Worm (Caenorhabditis elegans) whole organism, L1 larva: Measurements from ENCODE around the gene pie-1.

ENCODE experiments used
- F16B12.6 ChIP-seq: fragments of 150-350 bp; optimal IDR thresholded peaks from 2 replicates; lab custom pipeline; 2014; ENCODE audit warnings: missing biosample characterization, missing genetic modification characterization
- aha-1 ChIP-seq: fragments of 150-350 bp; optimal IDR thresholded peaks from 2 replicates; lab custom pipeline; 2014; ENCODE audit warnings: missing biosample characterization, missing genetic modification characterization
- blmp-1 ChIP-seq: fragments of 150-350 bp; optimal IDR thresholded peaks from 2 replicates; lab custom pipeline; 2014; ENCODE audit warnings: missing biosample characterization, missing genetic modification characterization
- ceh-63 ChIP-seq: fragments of 200-800 bp; sonication (Bioruptor generic); optimal IDR thresholded peaks from 2 replicates; lab custom pipeline; 2018; ENCODE audit warnings: mild to moderate bottlenecking, missing genetic modification characterization, missing compliant biosample characterization
- ceh-82 ChIP-seq, 3 experiments: fragments of 150-350 bp in 1 of 3; sonication (generic microtip) in 2 of 3; optimal IDR thresholded peaks; 2 replicates each; lab custom pipeline; 2014 to 2017; ENCODE audit warnings: missing biosample characterization in 3 of 3, missing genetic modification characterization in 3 of 3
- dpl-1 ChIP-seq, 3 experiments: fragments of 150-350 bp in 2 of 3; sonication (generic microtip) in 1 of 3; optimal IDR thresholded peaks; 2 replicates each; lab custom pipeline; 2014 to 2017; ENCODE audit warnings: missing biosample characterization in 3 of 3, missing genetic modification characterization in 3 of 3, missing genetic modification reagents in 3 of 3
- dsc-1 ChIP-seq: sonication (generic microtip); optimal IDR thresholded peaks from 2 replicates; lab custom pipeline; 2016; ENCODE audit warnings: mild to moderate bottlenecking, missing genetic modification characterization, missing compliant biosample characterization
- efl-1 ChIP-seq, 4 experiments: fragments of 150-350 bp; optimal IDR thresholded peaks in 3 of 4; peaks in 1 of 4; 1 replicate in 1 of 4; 2 replicates in 3 of 4; lab custom pipeline; 2014; ENCODE audit warnings: missing biosample characterization in 2 of 4, missing genetic modification characterization in 2 of 4, missing genetic modification reagents in 2 of 4
- fkh-10 ChIP-seq: sonication (generic microtip); optimal IDR thresholded peaks from 2 replicates; lab custom pipeline; 2017; ENCODE audit warnings: missing biosample characterization, missing genetic modification reagents, missing genetic modification characterization
- fkh-8 ChIP-seq: sonication (generic microtip); optimal IDR thresholded peaks from 2 replicates; lab custom pipeline; 2016; ENCODE audit warnings: mild to moderate bottlenecking, missing genetic modification characterization, missing compliant biosample characterization
- lin-14 ChIP-seq: fragments of 200-800 bp; sonication (Bioruptor generic); optimal IDR thresholded peaks from 2 replicates; lab custom pipeline; 2018; ENCODE audit warnings: mild to moderate bottlenecking, missing genetic modification characterization, moderate library complexity, missing compliant biosample characterization
- lin-35 ChIP-seq, 2 experiments: fragments of 150-350 bp; optimal IDR thresholded peaks; 2 replicates each; lab custom pipeline; 2014; ENCODE audit warnings: missing biosample characterization in 2 of 2, missing genetic modification characterization in 2 of 2, missing genetic modification reagents in 2 of 2
- lsy-2 ChIP-seq, 2 experiments: fragments of 150-350 bp; optimal IDR thresholded peaks; 2 replicates each; lab custom pipeline; 2014; ENCODE audit warnings: missing biosample characterization in 2 of 2, missing genetic modification characterization in 2 of 2
- mdl-1 ChIP-seq, 2 experiments: fragments of 150-350 bp; optimal IDR thresholded peaks; 2 replicates each; lab custom pipeline; 2014 to 2017; ENCODE audit warnings: missing biosample characterization in 2 of 2, missing genetic modification characterization in 2 of 2, inconsistent platforms in 1 of 2
- mep-1 ChIP-seq: fragments of 150-350 bp; optimal IDR thresholded peaks from 2 replicates; lab custom pipeline; 2014; ENCODE audit warnings: missing biosample characterization, missing genetic modification characterization
- nhr-47 ChIP-seq: sonication (generic microtip); optimal IDR thresholded peaks from 2 replicates; lab custom pipeline; 2016; ENCODE audit warnings: mild to moderate bottlenecking, missing genetic modification characterization, moderate library complexity, missing compliant biosample characterization
- pax-3 ChIP-seq: fragments of 200-800 bp; sonication (Bioruptor generic); optimal IDR thresholded peaks from 2 replicates; lab custom pipeline; 2018; ENCODE audit warnings: mild to moderate bottlenecking, missing genetic modification characterization, moderate library complexity, missing compliant biosample characterization
- pqm-1 ChIP-seq: sonication (generic microtip); optimal IDR thresholded peaks from 3 replicates; lab custom pipeline; 2017; ENCODE audit warnings: missing biosample characterization, missing genetic modification characterization
- snu-23 ChIP-seq: sonication (generic microtip); optimal IDR thresholded peaks from 2 replicates; lab custom pipeline; 2016; ENCODE audit warnings: missing genetic modification characterization, missing compliant biosample characterization
- swsn-7 ChIP-seq: sonication (generic microtip); optimal IDR thresholded peaks from 2 replicates; lab custom pipeline; 2016; ENCODE audit warnings: missing genetic modification characterization, missing compliant biosample characterization
- tbx-2 ChIP-seq: sonication (generic microtip); optimal IDR thresholded peaks from 2 replicates; lab custom pipeline; 2016; ENCODE audit warnings: missing genetic modification characterization, missing compliant biosample characterization
- tlp-1 ChIP-seq: fragments of 150-350 bp; optimal IDR thresholded peaks from 2 replicates; lab custom pipeline; 2014; ENCODE audit warnings: missing biosample characterization, missing genetic modification characterization
- unc-86 ChIP-seq: sonication (generic microtip); optimal IDR thresholded peaks from 2 replicates; lab custom pipeline; 2016; ENCODE audit warnings: missing genetic modification characterization, missing compliant biosample characterization
- xbp-1 ChIP-seq: sonication (generic microtip); optimal IDR thresholded peaks from 2 replicates; lab custom pipeline; 2016; ENCODE audit warnings: missing genetic modification characterization, missing compliant biosample characterization
- zip-4 ChIP-seq: fragments of 200-800 bp; sonication (Bioruptor generic); optimal IDR thresholded peaks from 2 replicates; lab custom pipeline; 2018; ENCODE audit warnings: mild to moderate bottlenecking, missing genetic modification characterization, moderate library complexity, missing compliant biosample characterization
- ztf-4 ChIP-seq: fragments of 150-350 bp; optimal IDR thresholded peaks from 2 replicates; lab custom pipeline; 2014; ENCODE audit warnings: missing biosample characterization, missing genetic modification characterization

Gene pie-1

ce11 chrIII:12472497-12472896 lies 45.8 kb downstream of the pie-1 start, which contains the start of gene cccp-1:
Gene cccp-1, plus strand, starts transcription at chrIII:12472873.
- TF ChIP-seq tlp-1 (tag; lab: Kevin White, UChicago) (no peak), swsn-7 (peak; percentile 21), zip-4 (no peak), ceh-63 (GFP tag; lab: Kevin White, UChicago) (no peak), tbx-2 (tag; lab: Kevin White, UChicago) (peak; percentile 8), lin-14 (GFP tag; lab: Kevin White, UChicago) (peak; percentile 84), pqm-1 (tag; lab: Kevin White, UChicago) (no peak), snu-23 (GFP tag; lab: Kevin White, UChicago) (peak; percentile 15), xbp-1 (tag; lab: Kevin White, UChicago) (peak; percentile 0), F16B12.6 (tag; lab: Kevin White, UChicago) (peak; percentile 24), efl-1 (optimal IDR thresholded peaks at IDR 0.05; lab: Kevin White, UChicago) (peak; percentile 45 to 55), efl-1 (GFP tag; optimal IDR thresholded peaks at IDR 0.05 in 1 of 2; lab: Kevin White, UChicago) (peak in 1 of 2 experiments; percentile 21), blmp-1 (tag; lab: Kevin White, UChicago) (no peak), fkh-8 (peak; percentile 72), lin-35 (GFP tag; optimal IDR thresholded peaks at IDR 0.05; lab: Kevin White, UChicago) (peak in 1 of 2 experiments; percentile 39), fkh-10 (GFP tag; lab: Kevin White, UChicago) (peak; percentile 30), mdl-1 (tag; optimal IDR thresholded peaks at IDR 0.05; lab: Kevin White, UChicago) (peak in 1 of 2 experiments; percentile 6), ztf-4 (tag; lab: Kevin White, UChicago) (no peak), unc-86 (peak; percentile 53), dpl-1 (GFP tag; optimal IDR thresholded peaks at IDR 0.05; lab: Kevin White, UChicago) (peak in 1 of 3 experiments; percentile 46), ceh-82 (tag; optimal IDR thresholded peaks at IDR 0.05; lab: Kevin White, UChicago) (peak; percentile 18 to 61 (median 47)), pax-3 (tag; lab: Kevin White, UChicago) (no peak), mep-1 (peak; percentile 42), dsc-1 (peak; percentile 8), aha-1 (tag; lab: Kevin White, UChicago) (no peak), nhr-47 (tag; lab: Kevin White, UChicago) (peak; percentile 58), lsy-2 (tag; optimal IDR thresholded peaks at IDR 0.05; lab: Kevin White, UChicago) (peak; percentile 8 to 43)
